Worm (Caenorhabditis elegans): ENCODE data around the gene lpr-7.

lpr-7 gene

ce11 chrX:621688-622087 is 34.3 kb upstream of the lpr-7 start:
- TF ChIP-seq fos-1 (tag; optimal IDR thresholded peaks at IDR 0.05) (no peak), hmg-11 (tag; optimal IDR thresholded peaks at IDR 0.05) (no peak)

- no peak for TF ChIP-seq nhr-237 (tag; optimal IDR thresholded peaks at IDR 0.05)
- no peak for TF ChIP-seq nhr-23 (tag; optimal IDR thresholded peaks at IDR 0.05)
- TF ChIP-seq ZK546.5 (tag; optimal IDR thresholded peaks at IDR 0.05) = no peak
- no peak for TF ChIP-seq nhr-76 (tag; optimal IDR thresholded peaks at IDR 0.05)
- no peak for TF ChIP-seq fos-1 (tag; optimal IDR thresholded peaks at IDR 0.05)
- no peak for TF ChIP-seq lin-15B (tag; optimal IDR thresholded peaks at IDR 0.05)
- no peak for TF ChIP-seq mdl-1 (tag; optimal IDR thresholded peaks at IDR 0.05)
- TF ChIP-seq zag-1 (tag; optimal IDR thresholded peaks at IDR 0.05) = no peak
- TF ChIP-seq unc-39 (tag; optimal IDR thresholded peaks at IDR 0.05) = no peak
- no peak for TF ChIP-seq nhr-67 (tag; optimal IDR thresholded peaks at IDR 0.05)
- TF ChIP-seq ceh-82 (tag; optimal IDR thresholded peaks at IDR 0.05) = no peak
- TF ChIP-seq hmg-11 (tag; optimal IDR thresholded peaks at IDR 0.05) = no peak
- no peak for TF ChIP-seq ceh-16 (tag; optimal IDR thresholded peaks at IDR 0.05)
- no peak for TF ChIP-seq egl-27 (tag; optimal IDR thresholded peaks at IDR 0.05)
- TF ChIP-seq sea-2 (GFP tag; optimal IDR thresholded peaks at IDR 0.05) = no peak
- no peak for TF ChIP-seq R02D3.7 (tag; optimal IDR thresholded peaks at IDR 0.05)
- TF ChIP-seq nhr-12 (tag; optimal IDR thresholded peaks at IDR 0.05) = no peak
Measured at ce11 chrX:629134-629533, 26.9 kb upstream of the lpr-7 start, which contains the start of gene M6.4. Gene M6.4 (plus strand): TSS chrX:629188.

ce11 chrX:636893-637292 is 19.1 kb upstream of the lpr-7 start, which contains the start of gene pha-2:
Gene pha-2 (minus strand): TSS chrX:636993.
- no peak for TF ChIP-seq lsy-12 (tag; optimal IDR thresholded peaks at IDR 0.05)
- no peak for TF ChIP-seq tbx-2 (tag; optimal IDR thresholded peaks at IDR 0.05)
- no peak for TF ChIP-seq nhr-67 (tag; optimal IDR thresholded peaks at IDR 0.05)

ce11 chrX:637588-637987 is 18.4 kb upstream of the lpr-7 start:
- TF ChIP-seq nhr-76 (tag; optimal IDR thresholded peaks at IDR 0.05) (no peak), elt-2 (tag; optimal IDR thresholded peaks at IDR 0.05) (peak; percentile 63)

ce11 chrX:641440-641839 is 14.5 kb upstream of the lpr-7 start, which contains the start of gene M6.11:
Gene M6.11 (minus strand): TSS chrX:641540.
- TF ChIP-seq ceh-28 (tag; optimal IDR thresholded peaks at IDR 0.05) = no peak
- TF ChIP-seq egl-27 (tag; optimal IDR thresholded peaks at IDR 0.05) = no peak

ce11 chrX:642817-643216 is 13.2 kb upstream of the lpr-7 start:
- no peak for TF ChIP-seq nhr-12 (tag; optimal IDR thresholded peaks at IDR 0.05)
- peak; percentile 50 for TF ChIP-seq elt-2 (tag; optimal IDR thresholded peaks at IDR 0.05)

ce11 chrX:645589-645988 is 10.4 kb upstream of the lpr-7 start:
- TF ChIP-seq ceh-28 (tag; optimal IDR thresholded peaks at IDR 0.05) = no peak
- TF ChIP-seq aly-2 (tag; optimal IDR thresholded peaks at IDR 0.05) = no peak
- no peak for TF ChIP-seq nhr-67 (tag; optimal IDR thresholded peaks at IDR 0.05)
- no peak for TF ChIP-seq nhr-43 (tag; optimal IDR thresholded peaks at IDR 0.05; ENCODE audit: poor library complexity, severe bottlenecking)
- peak; percentile 90 for TF ChIP-seq elt-2 (tag; optimal IDR thresholded peaks at IDR 0.05)
- no peak for TF ChIP-seq tbx-2 (tag; optimal IDR thresholded peaks at IDR 0.05)
- no peak for TF ChIP-seq ztf-4 (tag; optimal IDR thresholded peaks at IDR 0.05)
- TF ChIP-seq ceh-9 (tag; optimal IDR thresholded peaks at IDR 0.05) = no peak
- no peak for TF ChIP-seq mml-1 (tag; optimal IDR thresholded peaks at IDR 0.05)
- TF ChIP-seq pqm-1 (tag; optimal IDR thresholded peaks at IDR 0.05) = peak; percentile 58
- no peak for TF ChIP-seq fkh-2 (tag; optimal IDR thresholded peaks at IDR 0.05)

ce11 chrX:646493-646892 is 9.5 kb upstream of the lpr-7 start:
- TF ChIP-seq elt-2 (tag; optimal IDR thresholded peaks at IDR 0.05) = peak; percentile 80
- TF ChIP-seq pqm-1 (tag; optimal IDR thresholded peaks at IDR 0.05) = peak; percentile 65
- peak; percentile 8 for TF ChIP-seq pha-4 (tag; optimal IDR thresholded peaks at IDR 0.05)
- TF ChIP-seq lsy-12 (tag; optimal IDR thresholded peaks at IDR 0.05) = no peak
- TF ChIP-seq fkh-10 (GFP tag; optimal IDR thresholded peaks at IDR 0.05) = no peak
- no peak for TF ChIP-seq skn-1 (tag; optimal IDR thresholded peaks at IDR 0.05)
